Worm (Caenorhabditis elegans) whole organism, L4 larva: Measurements from ENCODE around the gene ZK809.9.

Experiments
- F49E8.2 ChIP-seq: sonication (generic microtip); optimal IDR thresholded peaks from 2 replicates; lab custom pipeline; 2016; ENCODE audit warnings: missing compliant biosample characterization, mild to moderate bottlenecking, missing genetic modification characterization, borderline replicate concordance
- aly-2 ChIP-seq: sonication (generic microtip); optimal IDR thresholded peaks from 2 replicates; lab custom pipeline; 2018; ENCODE audit warnings: missing biosample characterization, missing genetic modification characterization
- ama-1 ChIP-seq: fragments of 150-350 bp; optimal IDR thresholded peaks from 2 replicates; lab custom pipeline; 2014; ENCODE audit warnings: inconsistent platforms, mixed read lengths
- ceh-32 ChIP-seq: sonication (generic microtip); optimal IDR thresholded peaks from 2 replicates; lab custom pipeline; 2016; ENCODE audit warnings: mild to moderate bottlenecking, missing genetic modification characterization, missing compliant biosample characterization; ENCODE audit not compliant: poor library complexity
- ceh-44 ChIP-seq: fragments of 200-800 bp; sonication (Bioruptor generic); IDR thresholded peaks from 2 replicates; pipeline ENCODE4 v1.3.6; 2022; ENCODE audit warnings: missing genetic modification reagents, missing genetic modification characterization, missing compliant biosample characterization
- ceh-82 ChIP-seq: sonication (generic microtip); optimal IDR thresholded peaks from 2 replicates; lab custom pipeline; 2017; ENCODE audit warnings: missing biosample characterization, missing genetic modification characterization
- egl-27 ChIP-seq: sonication (generic microtip); optimal IDR thresholded peaks from 3 replicates; lab custom pipeline; 2017; ENCODE audit warnings: missing biosample characterization, missing genetic modification reagents, missing genetic modification characterization
- egl-43 ChIP-seq: fragments of 200-800 bp; sonication (Bioruptor generic); IDR thresholded peaks from 2 replicates; pipeline ENCODE4 v1.3.6; 2022; ENCODE audit warnings: missing genetic modification reagents, missing genetic modification characterization, missing compliant biosample characterization
- mdl-1 ChIP-seq, 2 experiments: fragments of 150-350 bp in 1 of 2; sonication (generic microtip) in 1 of 2; optimal IDR thresholded peaks; 2 replicates each; lab custom pipeline; 2014 to 2017; ENCODE audit warnings: missing biosample characterization in 2 of 2, missing genetic modification characterization in 2 of 2
- nhr-25 ChIP-seq: sonication (generic microtip); optimal IDR thresholded peaks from 2 replicates; lab custom pipeline; 2017; ENCODE audit warnings: missing genetic modification characterization, mild to moderate bottlenecking, missing compliant biosample characterization, antibody characterized with exemption, moderate library complexity, borderline replicate concordance; ENCODE audit not compliant: insufficient read depth
- saeg-2 ChIP-seq: fragments of 200-800 bp; sonication (Bioruptor generic); IDR thresholded peaks from 2 replicates; pipeline ENCODE4 v1.3.6; 2022; ENCODE audit warnings: missing genetic modification reagents, missing genetic modification characterization, missing compliant biosample characterization
- unc-62 ChIP-seq, 3 experiments: fragments of 150-350 bp in 1 of 3; sonication (generic microtip); optimal IDR thresholded peaks in 2 of 3; peaks in 1 of 3; 1 replicate in 1 of 3; 2 replicates in 2 of 3; lab custom pipeline; 2014 to 2017; ENCODE audit warnings: missing biosample characterization in 3 of 3, missing genetic modification characterization in 3 of 3, missing genetic modification reagents in 3 of 3, missing genotype in 1 of 3
- zfp-2 ChIP-seq: sonication (generic microtip); optimal IDR thresholded peaks from 2 replicates; lab custom pipeline; 2016; ENCODE audit warnings: mild to moderate bottlenecking, missing genetic modification characterization, missing compliant biosample characterization
- ztf-11 ChIP-seq: fragments of 150-350 bp; optimal IDR thresholded peaks from 2 replicates; lab custom pipeline; 2014; ENCODE audit warnings: missing biosample characterization, missing genetic modification characterization

DNA sequence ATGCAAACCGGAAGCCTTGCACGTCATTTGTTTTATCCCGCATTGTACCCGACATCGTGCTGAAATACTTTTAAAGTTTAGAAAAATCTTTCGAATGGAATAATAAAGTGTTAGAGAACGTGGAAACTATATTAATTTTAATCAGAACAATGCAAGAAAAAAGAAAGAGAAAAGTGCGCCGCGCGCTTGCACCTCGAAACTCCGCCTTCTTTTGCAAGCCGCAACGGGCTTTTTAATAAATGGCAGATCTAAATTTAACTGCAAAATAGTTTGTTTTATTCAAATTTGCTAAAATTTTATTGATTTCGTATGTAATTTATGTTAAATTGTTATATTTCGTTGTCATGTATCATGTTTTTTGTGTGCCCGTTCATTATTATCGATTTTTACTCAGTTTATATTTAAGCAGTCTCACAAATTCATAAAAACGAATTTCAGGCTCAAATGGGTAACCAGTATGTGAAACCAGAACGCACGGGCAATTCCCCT is 13.1 kb upstream of the ZK809.9 start, which contains the start of the genes acl-3 and ndub-6:
- no peak for TF ChIP-seq ztf-11 (tag; lab: Kevin White, UChicago)
- no peak for TF ChIP-seq ceh-82 (tag; lab: Kevin White, UChicago)
- no peak for TF ChIP-seq egl-43
- TF ChIP-seq F49E8.2 (tag; lab: Kevin White, UChicago) = no peak
- no peak for TF ChIP-seq ceh-32
- no peak for TF ChIP-seq ceh-44 (GFP tag; lab: Robert Waterston, UW)
- TF ChIP-seq ama-1 (lab: Kevin White, UChicago) = no peak
- TF ChIP-seq egl-27 (tag; lab: Kevin White, UChicago) = no peak
- TF ChIP-seq mdl-1 (tag; optimal IDR thresholded peaks at IDR 0.05; lab: Kevin White, UChicago) = no peak
- TF ChIP-seq unc-62 (GFP tag; optimal IDR thresholded peaks at IDR 0.05 in 1 of 2; lab: Kevin White, UChicago) = no peak
- TF ChIP-seq unc-62 (tag; optimal IDR thresholded peaks at IDR 0.05; lab: Kevin White, UChicago) = no peak
- TF ChIP-seq aly-2 (tag; lab: Kevin White, UChicago) = no peak
- no peak for TF ChIP-seq zfp-2
- TF ChIP-seq nhr-25 (tag; lab: Kevin White, UChicago) = no peak
- TF ChIP-seq saeg-2 = no peak
